Fruit fly (Drosophila melanogaster): Measurements from ENCODE around the gene shv.

The shv gene

DNA sequence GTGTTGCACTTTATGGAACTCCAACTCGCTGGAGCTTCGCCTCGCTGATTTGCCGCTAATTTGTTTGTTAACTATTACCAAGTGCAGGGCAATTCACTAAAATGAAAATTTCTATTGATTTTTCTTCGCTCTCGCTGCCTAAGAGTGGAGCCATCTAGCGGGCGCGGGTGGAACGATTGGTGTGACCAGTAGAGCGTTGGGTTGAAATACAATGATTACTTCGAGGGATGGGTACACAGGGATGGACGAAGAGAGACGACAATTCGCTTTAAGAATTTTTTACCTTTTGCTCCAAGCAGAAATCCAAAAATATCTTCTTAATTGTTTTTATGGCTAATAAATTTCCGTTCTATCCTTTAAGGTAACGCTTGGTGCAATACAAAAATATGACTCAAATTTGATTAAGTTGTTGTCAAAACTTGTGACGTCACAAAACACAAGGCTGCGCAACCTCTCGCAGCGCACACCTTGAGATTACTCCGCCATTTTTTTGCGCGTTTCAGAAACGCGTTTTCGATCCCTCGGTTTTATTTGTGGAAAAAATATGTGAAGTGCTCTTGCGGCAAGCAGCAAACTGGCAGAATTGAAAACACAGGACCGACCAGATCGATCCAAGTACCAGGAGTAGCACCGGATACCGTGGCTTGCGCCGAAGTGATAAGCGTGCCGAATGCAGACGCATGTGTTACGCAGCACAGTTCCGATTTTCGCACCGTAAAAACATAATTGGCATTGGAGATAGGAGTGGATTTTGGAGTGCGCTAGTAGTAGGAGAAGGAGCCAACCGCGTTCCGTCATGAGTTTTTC, 38.1 kb upstream of the shv start, which contains the start of the genes AP-2alpha and ebi:
AP-2alpha (minus strand) TSS at position 185 of the 807 bp plus-strand sequence.
ebi (plus strand) TSS at position 475 of the 807 bp plus-strand sequence.
- peak; percentile 92 for TF ChIP-seq Sox14 (GFP tag; optimal IDR thresholded peaks at IDR 0.05)
- peak; percentile 83 for TF ChIP-seq net (GFP tag; optimal IDR thresholded peaks at IDR 0.05)
- TF ChIP-seq CG10631 (GFP tag; optimal IDR thresholded peaks at IDR 0.05), result peak; percentile 88
- peak; percentile 62 for TF ChIP-seq CG11762 (GFP tag; optimal IDR thresholded peaks at IDR 0.05; ENCODE audit: insufficient read depth)
- TF ChIP-seq CG6792 (GFP tag; optimal IDR thresholded peaks at IDR 0.05), result peak; percentile 84
- TF ChIP-seq acj6 (GFP tag; optimal IDR thresholded peaks at IDR 0.05), result peak; percentile 85
- peak; percentile 87 for TF ChIP-seq topi (GFP tag; optimal IDR thresholded peaks at IDR 0.05)
- TF ChIP-seq CG11294 (GFP tag; IDR thresholded peaks at IDR 0.05), result peak; percentile 58; the same call in 1 of the 2 replicates
- peak; percentile 71 for TF ChIP-seq dsx (GFP tag; optimal IDR thresholded peaks at IDR 0.05; ENCODE audit: poor library complexity, severe bottlenecking)
- peak; percentile 61 for TF ChIP-seq CG10669 (GFP tag; optimal IDR thresholded peaks at IDR 0.05)
- peak; percentile 89 for TF ChIP-seq Sox102F (GFP tag; optimal IDR thresholded peaks at IDR 0.05)
- TF ChIP-seq ss (GFP tag; optimal IDR thresholded peaks at IDR 0.05), result peak; percentile 34 to 70
- peak; percentile 86 for TF ChIP-seq dac (GFP tag; optimal IDR thresholded peaks at IDR 0.05)
- TF ChIP-seq CG31627 (GFP tag; optimal IDR thresholded peaks at IDR 0.05), result peak; percentile 97
- peak; percentile 71 for TF ChIP-seq CG8319 (GFP tag; optimal IDR thresholded peaks at IDR 0.05)
- TF ChIP-seq OdsH (GFP tag; optimal IDR thresholded peaks at IDR 0.05), result peak; percentile 91
- TF ChIP-seq Eip78C (GFP tag), result peak; percentile 95
- TF ChIP-seq Hr4 (GFP tag; optimal IDR thresholded peaks at IDR 0.05), result peak; percentile 88
- peak; percentile 90 for TF ChIP-seq CG11902 (GFP tag; optimal IDR thresholded peaks at IDR 0.05)
- TF ChIP-seq CG8632 (GFP tag; optimal IDR thresholded peaks at IDR 0.05), result peak; percentile 78
- peak; percentile 67 for TF ChIP-seq CG7368 (GFP tag; optimal IDR thresholded peaks at IDR 0.05)
- TF ChIP-seq CG15336 (GFP tag; IDR thresholded peaks at IDR 0.05), result peak; percentile 77
- no peak for TF ChIP-seq fd85E (GFP tag; optimal IDR thresholded peaks at IDR 0.05)
- peak; percentile 80 for TF ChIP-seq CG6163 (GFP tag; IDR thresholded peaks at IDR 0.05)
- peak; percentile 47 to 78 for TF ChIP-seq salr (GFP tag; optimal IDR thresholded peaks at IDR 0.05)
- no peak for TF ChIP-seq CG4318 (GFP tag; optimal IDR thresholded peaks at IDR 0.05)
- TF ChIP-seq svp (GFP tag), result peak; percentile 96
- peak; percentile 72 for TF ChIP-seq Lpt (GFP tag; optimal IDR thresholded peaks at IDR 0.05)
- TF ChIP-seq vri (GFP tag; optimal IDR thresholded peaks at IDR 0.05), result peak; percentile 74
- no peak for TF ChIP-seq Eip93F (GFP tag; optimal IDR thresholded peaks at IDR 0.05)
- TF ChIP-seq CG32006 (GFP tag; optimal IDR thresholded peaks at IDR 0.05), result peak; percentile 88
- peak; percentile 81 for TF ChIP-seq CG34406 (GFP tag; optimal IDR thresholded peaks at IDR 0.05)
- peak; percentile 74 for TF ChIP-seq CG1621 (tag; optimal IDR thresholded peaks at IDR 0.05)
- TF ChIP-seq CG6808 (GFP tag; optimal IDR thresholded peaks at IDR 0.05), result peak; percentile 77
- peak; percentile 93 for TF ChIP-seq Ets21C (GFP tag; optimal IDR thresholded peaks at IDR 0.05)
- peak; percentile 64 for TF ChIP-seq Gug (GFP tag; IDR thresholded peaks at IDR 0.05)
- TF ChIP-seq esn (GFP tag; optimal IDR thresholded peaks at IDR 0.05), result peak; percentile 92
- peak; percentile 37 for TF ChIP-seq CG9139 (GFP tag; optimal IDR thresholded peaks at IDR 0.05)
- peak; percentile 48 for TF ChIP-seq spab (GFP tag; optimal IDR thresholded peaks at IDR 0.05)
- TF ChIP-seq pdm3 (GFP tag; optimal IDR thresholded peaks at IDR 0.05), result peak; percentile 94
- peak; percentile 84 for TF ChIP-seq eg (GFP tag; IDR thresholded peaks at IDR 0.05)
- TF ChIP-seq CG6854 (GFP tag; optimal IDR thresholded peaks at IDR 0.05), result peak; percentile 4
- peak; percentile 89 for TF ChIP-seq Eip75B (GFP tag; optimal IDR thresholded peaks at IDR 0.05)
- TF ChIP-seq Hr39 (GFP tag; optimal IDR thresholded peaks at IDR 0.05), result peak; percentile 96
- TF ChIP-seq Blimp-1 (GFP tag; optimal IDR thresholded peaks at IDR 0.05), result peak; percentile 38
- peak; percentile 88 for TF ChIP-seq Met (GFP tag; optimal IDR thresholded peaks at IDR 0.05)
- TF ChIP-seq CG3032 (tag; optimal IDR thresholded peaks at IDR 0.05), result peak; percentile 85
- TF ChIP-seq cyc (GFP tag; optimal IDR thresholded peaks at IDR 0.05), result peak; percentile 94
- TF ChIP-seq CG3919 (GFP tag; optimal IDR thresholded peaks at IDR 0.05), result peak; percentile 82
- peak; percentile 78 for TF ChIP-seq fd59A (GFP tag; optimal IDR thresholded peaks at IDR 0.05)

Measured in whole organism, prepupa.